Worm (Caenorhabditis elegans): ENCODE data around the gene ntl-2.

Gene ntl-2

DNA sequence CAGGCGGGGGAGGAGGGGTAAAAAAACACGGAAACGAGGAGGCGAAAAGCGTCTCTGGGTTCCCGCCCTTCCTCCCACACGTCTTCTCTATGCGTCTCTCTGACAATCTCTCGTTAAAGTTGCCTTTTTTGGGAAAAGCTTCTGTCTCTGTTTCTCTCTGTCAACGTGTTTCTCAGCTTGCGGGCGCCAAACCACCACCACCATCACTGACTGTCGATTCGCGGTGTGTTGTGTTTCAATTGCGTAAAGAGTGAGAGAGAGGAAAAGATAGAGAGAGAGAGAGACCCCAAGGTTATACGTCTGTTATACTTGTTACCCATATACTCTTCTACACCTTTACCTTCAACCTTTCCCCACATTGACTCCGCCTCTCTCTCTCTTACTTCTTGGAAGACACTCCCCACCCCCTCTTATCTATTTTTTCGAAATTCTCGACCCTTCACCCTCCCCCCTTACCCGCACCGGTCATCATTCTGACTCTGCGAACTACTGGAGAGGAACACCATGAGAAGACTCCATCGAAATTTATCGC lies 16.3 kb upstream of the ntl-2 start, which contains the start of gene mlt-7 (continued):
- no peak for TF ChIP-seq nhr-102 (tag; optimal IDR thresholded peaks at IDR 0.05)

DNA sequence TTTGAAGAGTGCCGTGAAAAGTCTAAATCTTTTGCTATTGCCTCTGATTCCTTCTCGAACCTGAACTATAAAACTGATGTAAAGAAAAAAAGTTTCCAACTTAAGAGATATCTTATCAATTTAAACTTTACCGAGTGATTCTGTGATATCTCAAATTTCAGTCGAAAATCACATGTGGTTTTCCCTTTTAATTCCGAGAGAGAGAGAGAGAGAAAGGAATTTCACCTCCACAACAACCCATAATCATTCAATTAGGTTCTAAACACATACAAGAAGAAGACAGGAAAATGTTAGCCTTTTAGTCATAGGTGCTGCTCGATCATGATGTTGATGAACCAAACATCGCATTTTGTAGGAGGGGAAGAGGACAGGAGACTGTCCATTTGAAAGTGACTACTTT lies 14.8 kb upstream of the ntl-2 start:
- TF ChIP-seq sdz-12 (GFP tag; optimal IDR thresholded peaks at IDR 0.05) = no peak

DNA sequence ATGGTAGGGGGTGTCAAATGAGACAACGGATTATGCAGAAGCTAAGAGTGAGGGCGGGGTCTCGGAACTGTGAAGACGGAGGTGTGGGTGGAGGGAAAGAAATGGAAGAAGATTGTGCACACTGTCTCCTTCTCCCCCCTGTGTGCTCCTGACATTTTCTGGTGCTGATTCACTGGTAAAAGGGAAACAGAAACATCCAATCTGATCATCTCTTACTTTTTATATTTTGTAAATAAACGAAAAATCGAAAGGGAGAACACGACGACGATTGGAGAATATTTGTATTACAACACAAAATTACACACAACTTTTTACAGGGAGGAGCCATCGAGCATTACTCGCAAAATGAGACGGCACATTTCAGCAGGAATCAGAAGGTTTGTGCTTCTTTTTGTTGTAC lies 7.0 kb upstream of the ntl-2 start, which contains the start of gene fkh-6:
fkh-6 (minus strand) TSS at position 101 of the 400 bp plus-strand sequence.
- TF ChIP-seq unc-62 (GFP tag; optimal IDR thresholded peaks at IDR 0.05 in 1 of 2) (no peak), unc-62 (tag; optimal IDR thresholded peaks at IDR 0.05) (no peak), dmd-9 (GFP tag; IDR thresholded peaks at IDR 0.05) (no peak), T26A8.4 (GFP tag; IDR thresholded peaks at IDR 0.05) (no peak), nhr-11 (tag; optimal IDR thresholded peaks at IDR 0.05) (no peak), ZK546.5 (tag; optimal IDR thresholded peaks at IDR 0.05) (no peak)

DNA sequence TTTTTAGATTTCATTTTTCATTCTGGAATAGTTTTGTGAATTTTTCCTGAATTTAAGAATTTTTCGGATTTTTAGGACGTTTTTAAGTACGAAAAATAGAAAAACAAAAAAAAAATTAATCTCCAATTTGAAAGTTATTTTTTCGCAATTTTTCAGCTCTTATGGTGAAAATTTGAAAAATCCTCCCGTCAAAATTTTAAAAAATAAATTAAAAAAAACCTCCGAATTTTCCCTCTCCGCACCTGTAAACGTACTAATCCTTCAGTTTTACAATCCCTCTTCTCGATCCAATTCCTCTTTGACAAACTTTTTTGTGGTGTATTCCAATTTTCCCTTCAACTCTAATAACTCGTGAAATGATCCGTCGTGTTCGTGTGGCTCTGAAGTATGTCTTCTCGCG lies 1.9 kb upstream of the ntl-2 start, which contains the start of gene B0286.1:
B0286.1 (plus strand) TSS at position 301 of the 400 bp plus-strand sequence.
- no peak for TF ChIP-seq set-16 (GFP tag; IDR thresholded peaks at IDR 0.05)
- TF ChIP-seq ZK546.5 (tag; optimal IDR thresholded peaks at IDR 0.05) = no peak
- TF ChIP-seq F37D6.2 (tag; optimal IDR thresholded peaks at IDR 0.05) = no peak
- no peak for TF ChIP-seq ceh-32 (tag; optimal IDR thresholded peaks at IDR 0.05; ENCODE audit: poor library complexity)
- TF ChIP-seq dpl-1 (GFP tag; optimal IDR thresholded peaks at IDR 0.05) = no peak
- no peak for TF ChIP-seq aly-2 (tag; optimal IDR thresholded peaks at IDR 0.05)
- no peak for TF ChIP-seq madf-9 (GFP tag; conservative IDR thresholded peaks at IDR 0.05)
- TF ChIP-seq sdz-12 (GFP tag; optimal IDR thresholded peaks at IDR 0.05) = no peak

DNA sequence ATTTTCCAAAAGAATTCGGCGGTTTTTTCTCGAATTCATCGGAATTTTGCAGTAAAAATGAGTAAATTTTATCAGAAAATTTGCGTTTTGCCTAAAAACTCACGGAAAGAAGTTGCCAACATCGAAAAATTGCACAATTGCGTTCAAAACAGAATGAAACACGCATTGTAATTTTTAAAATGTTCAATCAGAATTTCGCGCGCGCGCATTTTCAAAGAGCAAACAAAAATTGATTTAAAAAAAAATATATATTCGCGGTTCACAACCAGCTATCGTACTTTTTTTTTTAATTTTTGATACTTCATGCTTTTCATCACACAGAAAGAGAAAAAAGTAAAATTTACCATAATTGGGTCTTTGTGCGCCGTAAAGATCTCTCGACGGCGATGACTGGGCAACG lies 1.4 kb downstream of the ntl-2 start:
- TF ChIP-seq F26F4.8 (GFP tag; conservative IDR thresholded peaks at IDR 0.05) (no peak), spr-3 (GFP tag; optimal IDR thresholded peaks at IDR 0.05) (no peak), T26A8.4 (GFP tag; IDR thresholded peaks at IDR 0.05) (no peak), D1046.2 (GFP tag; IDR thresholded peaks at IDR 0.05) (0 out of 2 replicates have a peak, but pooled peaks have one; percentile 29)

DNA sequence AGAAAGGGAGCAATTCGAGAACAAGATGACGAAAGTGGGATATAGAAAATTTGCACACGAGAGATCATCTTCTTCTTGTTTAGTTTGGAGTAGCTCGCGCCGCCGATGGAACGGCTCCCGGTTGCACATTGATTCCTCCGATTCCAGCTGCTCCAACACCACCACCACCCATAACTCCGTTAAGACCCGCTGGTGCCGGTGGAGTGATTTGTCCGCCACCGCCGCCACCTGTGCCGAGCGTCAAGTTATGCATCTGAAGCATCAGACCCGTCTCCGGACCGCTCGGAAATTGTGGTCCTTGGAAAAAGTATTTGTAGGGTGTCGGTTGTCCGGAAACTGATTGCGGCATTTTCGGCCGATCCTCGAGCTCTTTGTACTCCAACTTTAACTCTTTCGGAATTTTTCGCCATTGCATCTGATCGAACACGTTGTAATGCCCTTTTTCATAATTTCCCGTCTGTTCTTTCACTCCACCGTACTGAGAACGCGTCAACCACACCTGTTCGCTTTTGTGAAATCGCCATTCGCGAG lies 3.3 kb downstream of the ntl-2 start:
- TF ChIP-seq Y75B8A.6 (GFP tag; IDR thresholded peaks at IDR 0.05) (no peak), rbr-2 (tag; optimal IDR thresholded peaks at IDR 0.05) (no peak), F49E8.2 (tag; optimal IDR thresholded peaks at IDR 0.05; ENCODE audit: borderline replicate concordance) (no peak), ZK337.2 (GFP tag; IDR thresholded peaks at IDR 0.05) (no peak), snpc-4 (tag; optimal IDR thresholded peaks at IDR 0.05) (no peak), nhr-11 (tag; optimal IDR thresholded peaks at IDR 0.05) (no peak), T26A8.4 (GFP tag; IDR thresholded peaks at IDR 0.05) (no peak), aha-1 (tag) (peak; percentile 70), daf-8 (GFP tag; IDR thresholded peaks at IDR 0.05) (no peak), sdz-12 (GFP tag; optimal IDR thresholded peaks at IDR 0.05) (no peak), fkh-10 (GFP tag; optimal IDR thresholded peaks at IDR 0.05) (no peak), set-16 (GFP tag; IDR thresholded peaks at IDR 0.05) (peak; percentile 81), F26F4.8 (GFP tag; conservative IDR thresholded peaks at IDR 0.05) (0 out of 2 replicates have a peak, but pooled peaks have one; percentile 23), dmd-9 (GFP tag; IDR thresholded peaks at IDR 0.05) (0 out of 2 replicates have a peak, but pooled peaks have one; percentile 61), D1046.2 (GFP tag; IDR thresholded peaks at IDR 0.05) (0 out of 2 replicates have a peak, but pooled peaks have one; percentile 54), pha-4 (GFP tag; IDR thresholded peaks at IDR 0.05) (no peak), pha-4 (tag; optimal IDR thresholded peaks at IDR 0.05) (no peak)

DNA sequence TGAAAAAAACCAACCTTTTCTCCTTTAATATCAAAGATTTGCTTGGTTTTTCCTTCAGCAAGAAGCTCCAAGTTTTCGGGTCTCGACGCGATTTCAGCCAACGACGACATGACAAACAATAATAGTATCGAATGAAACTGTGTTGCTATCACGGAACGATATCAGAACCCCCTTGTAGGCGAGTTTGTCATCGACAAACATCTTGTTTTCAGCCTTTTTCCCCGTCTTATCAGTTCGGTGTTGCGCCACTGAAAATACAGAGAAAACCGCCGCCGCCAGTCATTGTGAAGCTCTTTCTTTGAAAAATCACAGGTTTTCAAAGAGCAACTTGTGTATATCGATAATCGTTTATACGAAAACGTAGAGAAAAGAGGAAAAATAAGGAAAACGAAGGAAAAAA lies 3.9 kb downstream of the ntl-2 start, which contains the start of gene paic-1:
paic-1 (minus strand) TSS at position 120 of the 400 bp plus-strand sequence.
- TF ChIP-seq vab-7 (GFP tag; IDR thresholded peaks at IDR 0.05) = no peak
- no peak for TF ChIP-seq unc-130 (GFP tag; optimal IDR thresholded peaks at IDR 0.05)
- peak; percentile 37 for TF ChIP-seq nhr-28 (tag; optimal IDR thresholded peaks at IDR 0.05)
- no peak for TF ChIP-seq lin-13 (GFP tag; optimal IDR thresholded peaks at IDR 0.05)
- peak; percentile 50 for TF ChIP-seq mep-1 (tag; optimal IDR thresholded peaks at IDR 0.05)
- TF ChIP-seq spr-3 (GFP tag; optimal IDR thresholded peaks at IDR 0.05) = no peak
- peak; percentile 54 for TF ChIP-seq mes-2 (tag; optimal IDR thresholded peaks at IDR 0.05; ENCODE audit: poor library complexity, severe bottlenecking)
- TF ChIP-seq F49E8.2 (tag; optimal IDR thresholded peaks at IDR 0.05; ENCODE audit: borderline replicate concordance) = peak; percentile 19
- no peak for TF ChIP-seq lin-39 (tag; optimal IDR thresholded peaks at IDR 0.05)
- TF ChIP-seq mdt-29 (GFP tag; IDR thresholded peaks at IDR 0.05) = no peak
- TF ChIP-seq dve-1 (tag; optimal IDR thresholded peaks at IDR 0.05; ENCODE audit: insufficient read depth) = peak; percentile 30
- TF ChIP-seq nhr-111 (GFP tag; optimal IDR thresholded peaks at IDR 0.05) = no peak
- no peak for TF ChIP-seq daf-16 (GFP tag; optimal IDR thresholded peaks at IDR 0.05)
- TF ChIP-seq daf-16 (tag; optimal IDR thresholded peaks at IDR 0.05) = peak; percentile 82
